Worm (Caenorhabditis elegans) whole organism, young adult: ENCODE results near the gene nspc-13.

ENCODE experiments used
- B0019.2 ChIP-seq: fragments of 200-800 bp; sonication (Bioruptor generic); conservative IDR thresholded peaks from 2 replicates; pipeline ENCODE4 v1.3.6; 2022; ENCODE audit warnings: missing genetic modification reagents, missing genetic modification characterization, missing compliant biosample characterization
- B0035.1 ChIP-seq: sonication (generic microtip); optimal IDR thresholded peaks from 2 replicates; lab custom pipeline; 2016; ENCODE audit warnings: missing genetic modification characterization, mild to moderate bottlenecking, missing compliant biosample characterization, missing genotype, missing genetic modification reagents
- C17E4.6 ChIP-seq: fragments of 200-800 bp; sonication (Bioruptor generic); IDR thresholded peaks from 2 replicates; pipeline ENCODE4 v1.3.6; 2022; ENCODE audit warnings: missing genetic modification reagents, missing genetic modification characterization, missing compliant biosample characterization
- D2030.7 ChIP-seq: fragments of 200-800 bp; sonication (Bioruptor generic); IDR thresholded peaks from 2 replicates; pipeline ENCODE4 v1.3.6; 2022; ENCODE audit warnings: missing genetic modification reagents, missing genetic modification characterization, missing compliant biosample characterization
- F52B5.7 ChIP-seq: sonication (generic microtip); optimal IDR thresholded peaks from 2 replicates; lab custom pipeline; 2016; ENCODE audit warnings: mild to moderate bottlenecking, missing genetic modification characterization, missing compliant biosample characterization
- F55B11.4 ChIP-seq: sonication (generic microtip); optimal IDR thresholded peaks from 2 replicates; lab custom pipeline; 2016; ENCODE audit warnings: missing compliant biosample characterization, missing genetic modification characterization, borderline replicate concordance; ENCODE audit not compliant: insufficient read depth
- Y56A3A.18 ChIP-seq: fragments of 200-800 bp; sonication (Bioruptor generic); IDR thresholded peaks from 2 replicates; pipeline ENCODE4 v1.3.6; 2022; ENCODE audit warnings: missing genetic modification reagents, missing genetic modification characterization, missing compliant biosample characterization
- Y95B8A.8 ChIP-seq: fragments of 200-800 bp; sonication (Bioruptor generic); IDR thresholded peaks from 2 replicates; pipeline ENCODE4 v1.3.6; 2022; ENCODE audit warnings: missing genetic modification reagents, missing genetic modification characterization, missing compliant biosample characterization
- ZK185.1 ChIP-seq: sonication (generic microtip); optimal IDR thresholded peaks from 2 replicates; lab custom pipeline; 2016; ENCODE audit warnings: mild to moderate bottlenecking, missing genetic modification characterization, missing compliant biosample characterization; ENCODE audit not compliant: poor library complexity, severe bottlenecking
- akir-1 ChIP-seq: fragments of 200-800 bp; sonication (Bioruptor generic); optimal IDR thresholded peaks from 2 replicates; lab custom pipeline; 2018; ENCODE audit warnings: mild to moderate bottlenecking, missing genetic modification characterization, moderate library complexity, missing compliant biosample characterization
- attf-3 ChIP-seq: fragments of 200-800 bp; sonication (Bioruptor generic); conservative IDR thresholded peaks from 2 replicates; pipeline ENCODE4 v1.3.6; 2022; ENCODE audit warnings: missing genetic modification reagents, missing genetic modification characterization, missing compliant biosample characterization
- attf-5 ChIP-seq: fragments of 200-800 bp; sonication (Bioruptor generic); optimal IDR thresholded peaks from 2 replicates; lab custom pipeline; 2018; ENCODE audit warnings: mild to moderate bottlenecking, missing genetic modification characterization, missing compliant biosample characterization
- attf-6 ChIP-seq: fragments of 200-800 bp; sonication (Bioruptor generic); IDR thresholded peaks from 2 replicates; pipeline ENCODE4 v1.3.6; 2022; ENCODE audit warnings: missing genetic modification reagents, missing genetic modification characterization, missing compliant biosample characterization
- ceh-27 ChIP-seq: fragments of 200-800 bp; sonication (Bioruptor generic); optimal IDR thresholded peaks from 2 replicates; lab custom pipeline; 2018; ENCODE audit warnings: mild to moderate bottlenecking, missing genetic modification characterization, moderate library complexity, missing compliant biosample characterization
- chd-7 ChIP-seq: sonication (generic microtip); optimal IDR thresholded peaks from 2 replicates; lab custom pipeline; 2016; ENCODE audit warnings: mild to moderate bottlenecking, missing genetic modification characterization, moderate library complexity, missing compliant biosample characterization
- ekl-4 ChIP-seq: fragments of 200-800 bp; sonication (Bioruptor generic); IDR thresholded peaks from 2 replicates; pipeline ENCODE4 v1.3.6; 2022; ENCODE audit warnings: missing genetic modification reagents, missing genetic modification characterization, missing compliant biosample characterization
- ets-4 ChIP-seq: fragments of 200-800 bp; sonication (Bioruptor generic); optimal IDR thresholded peaks from 2 replicates; lab custom pipeline; 2018; ENCODE audit warnings: mild to moderate bottlenecking, missing genetic modification characterization, missing compliant biosample characterization
- hlh-26 ChIP-seq: fragments of 200-800 bp; sonication (Bioruptor generic); conservative IDR thresholded peaks from 2 replicates; pipeline ENCODE4 v1.3.6; 2022; ENCODE audit warnings: missing genetic modification reagents, missing genetic modification characterization, missing compliant biosample characterization
- hrde-1 ChIP-seq: sonication (generic microtip); optimal IDR thresholded peaks from 2 replicates; lab custom pipeline; 2016; ENCODE audit warnings: missing genetic modification characterization, mild to moderate bottlenecking, missing compliant biosample characterization, moderate library complexity, missing genotype, missing genetic modification reagents, borderline replicate concordance
- let-607 ChIP-seq, 2 experiments: fragments of 200-800 bp in 1 of 2; sonication (Bioruptor generic) in 1 of 2; sonication (generic microtip) in 1 of 2; optimal IDR thresholded peaks; 2 replicates each; lab custom pipeline; 2016 to 2018; ENCODE audit warnings: mild to moderate bottlenecking in 2 of 2, missing compliant biosample characterization in 2 of 2, missing genetic modification characterization in 2 of 2, moderate library complexity in 2 of 2, missing genotype in 1 of 2
- lin-26 ChIP-seq: fragments of 200-800 bp; sonication (Bioruptor generic); IDR thresholded peaks from 2 replicates; pipeline ENCODE4 v1.3.6; 2022; ENCODE audit warnings: missing genetic modification reagents, missing genetic modification characterization, missing compliant biosample characterization
- lin-54 ChIP-seq: fragments of 200-800 bp; sonication (Bioruptor generic); optimal IDR thresholded peaks from 2 replicates; lab custom pipeline; 2018; ENCODE audit warnings: mild to moderate bottlenecking, missing genetic modification characterization, missing compliant biosample characterization
- lsy-27 ChIP-seq: sonication (generic microtip); optimal IDR thresholded peaks from 2 replicates; lab custom pipeline; 2017; ENCODE audit warnings: missing genetic modification characterization, mild to moderate bottlenecking, missing compliant biosample characterization, antibody characterized with exemption, missing genotype, borderline replicate concordance; ENCODE audit not compliant: insufficient read depth
- madf-3 ChIP-seq: fragments of 200-800 bp; sonication (Bioruptor generic); IDR thresholded peaks from 2 replicates; pipeline ENCODE4 v1.3.6; 2022; ENCODE audit warnings: missing genetic modification reagents, missing genetic modification characterization, missing compliant biosample characterization
- mes-4 ChIP-seq: sonication (generic microtip); optimal IDR thresholded peaks from 2 replicates; lab custom pipeline; 2016; ENCODE audit warnings: missing genotype, missing genetic modification characterization, missing compliant biosample characterization
- nfyb-1 ChIP-seq: fragments of 200-800 bp; sonication (Bioruptor generic); IDR thresholded peaks from 2 replicates; pipeline ENCODE4 v1.3.6; 2022; ENCODE audit warnings: missing genetic modification reagents, missing genetic modification characterization, missing compliant biosample characterization
- nhr-179 ChIP-seq: sonication (generic microtip); optimal IDR thresholded peaks from 2 replicates; lab custom pipeline; 2016; ENCODE audit warnings: mild to moderate bottlenecking, missing genetic modification characterization, missing compliant biosample characterization
- nhr-80 ChIP-seq: sonication (generic microtip); optimal IDR thresholded peaks from 2 replicates; lab custom pipeline; 2016; ENCODE audit warnings: missing genetic modification characterization, missing compliant biosample characterization
- nhr-90 ChIP-seq: sonication (generic microtip); optimal IDR thresholded peaks from 2 replicates; lab custom pipeline; 2016; ENCODE audit warnings: missing genotype, mild to moderate bottlenecking, missing genetic modification characterization, missing compliant biosample characterization
- pbrm-1 ChIP-seq: fragments of 200-800 bp; sonication (Bioruptor generic); IDR thresholded peaks from 2 replicates; pipeline ENCODE4 v1.3.6; 2022; ENCODE audit warnings: missing genetic modification reagents, missing genetic modification characterization, missing compliant biosample characterization
- repo-1 ChIP-seq: sonication (generic microtip); optimal IDR thresholded peaks from 2 replicates; lab custom pipeline; 2017; ENCODE audit warnings: mild to moderate bottlenecking, missing genetic modification characterization, missing compliant biosample characterization
- rpc-1 ChIP-seq, 2 experiments: fragments of 150-350 bp in 1 of 2; sonication (generic microtip) in 1 of 2; optimal IDR thresholded peaks; 2 replicates each; lab custom pipeline; 2014 to 2018; ENCODE audit warnings: missing biosample characterization in 1 of 2, missing genetic modification characterization in 1 of 2, missing genetic modification reagents in 1 of 2, missing genotype in 1 of 2
- sdz-38 ChIP-seq: sonication (generic microtip); optimal IDR thresholded peaks from 2 replicates; lab custom pipeline; 2016; ENCODE audit warnings: missing genotype, missing genetic modification characterization, missing compliant biosample characterization
- snpc-1.3 ChIP-seq: sonication (generic microtip); optimal IDR thresholded peaks from 2 replicates; lab custom pipeline; 2017; ENCODE audit warnings: missing genetic modification characterization, mild to moderate bottlenecking, missing compliant biosample characterization, antibody characterized with exemption, moderate library complexity, missing genotype, missing genetic modification reagents; ENCODE audit not compliant: insufficient read depth
- snpc-3.4 ChIP-seq: sonication (generic microtip); optimal IDR thresholded peaks from 2 replicates; lab custom pipeline; 2017; ENCODE audit warnings: missing genetic modification characterization, mild to moderate bottlenecking, missing compliant biosample characterization, antibody characterized with exemption, moderate library complexity, missing genotype, missing genetic modification reagents
- somi-1 ChIP-seq: fragments of 200-800 bp; sonication (Bioruptor generic); optimal IDR thresholded peaks from 2 replicates; lab custom pipeline; 2018; ENCODE audit warnings: mild to moderate bottlenecking, missing genetic modification characterization, missing compliant biosample characterization
- zfh-2 ChIP-seq: fragments of 200-800 bp; sonication (Bioruptor generic); conservative IDR thresholded peaks from 2 replicates; pipeline ENCODE4 v1.3.6; 2022; ENCODE audit warnings: missing genetic modification reagents, missing genetic modification characterization, missing compliant biosample characterization
- ztf-18 ChIP-seq: sonication (generic microtip); optimal IDR thresholded peaks from 2 replicates; lab custom pipeline; 2016; ENCODE audit warnings: missing genotype, mild to moderate bottlenecking, missing genetic modification characterization, missing compliant biosample characterization
- ztf-22 ChIP-seq: fragments of 200-800 bp; sonication (Bioruptor generic); optimal IDR thresholded peaks from 2 replicates; lab custom pipeline; 2018; ENCODE audit warnings: mild to moderate bottlenecking, missing genetic modification characterization, moderate library complexity, missing compliant biosample characterization
- ztf-25 ChIP-seq: fragments of 200-800 bp; sonication (Bioruptor generic); IDR thresholded peaks from 2 replicates; pipeline ENCODE4 v1.3.6; 2022; ENCODE audit warnings: missing genetic modification reagents, missing genetic modification characterization, missing compliant biosample characterization
- ztf-28 ChIP-seq: fragments of 200-800 bp; sonication (Bioruptor generic); IDR thresholded peaks from 2 replicates; pipeline ENCODE4 v1.3.6; 2022; ENCODE audit warnings: missing genetic modification reagents, missing genetic modification characterization, missing compliant biosample characterization

The nspc-13 gene

DNA sequence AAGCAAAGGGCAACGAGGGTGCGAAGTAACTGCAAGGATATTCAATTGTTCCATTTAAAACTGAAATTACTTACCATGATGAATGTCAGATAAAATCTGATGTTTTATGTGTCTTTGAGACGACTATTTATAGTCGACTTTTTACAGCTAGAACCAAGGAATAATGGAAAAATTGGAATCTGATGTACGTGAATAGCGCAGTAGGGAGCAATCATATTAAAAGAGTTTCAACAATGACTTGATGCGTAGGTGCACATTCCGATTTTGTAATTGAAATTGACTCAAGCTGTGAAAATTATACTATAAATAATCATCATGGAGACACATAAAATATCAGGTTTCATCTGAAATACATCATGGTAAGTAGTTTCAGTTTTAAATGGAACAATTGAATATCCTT, 13.9 kb upstream of the nspc-13 start, which contains the start of the genes nspc-9 and nspc-10:
nspc-9 (minus strand) TSS at position 101 of the 400 bp plus-strand sequence.
nspc-10 (plus strand) TSS at position 331 of the 400 bp plus-strand sequence.
- TF ChIP-seq nhr-179 (tag; lab: Kevin White, UChicago) (no peak), C17E4.6 (GFP tag; lab: Robert Waterston, UW) (no peak)
- TF ChIP-seq, all 124 proteins: peak for 0

DNA sequence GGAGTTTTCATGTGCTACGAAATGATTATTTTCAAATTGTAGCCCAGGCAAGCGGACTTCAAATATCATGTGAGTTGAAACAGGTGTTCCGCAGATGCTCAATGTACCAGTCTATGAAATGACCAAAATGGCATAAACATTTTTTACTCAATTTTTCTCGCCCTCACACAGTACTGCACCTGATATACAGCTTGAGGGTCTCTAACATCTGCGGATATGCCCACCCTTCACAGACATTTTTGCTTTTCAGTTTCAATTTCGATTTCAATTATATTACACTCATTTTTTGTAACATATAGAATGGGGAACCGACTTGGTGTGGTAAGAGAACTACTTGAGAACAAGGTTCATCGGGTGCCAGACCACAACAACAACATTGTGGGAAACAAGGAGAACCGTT, 10.5 kb upstream of the nspc-13 start, which contains the start of gene F42F12.11:
F42F12.11 (plus strand) TSS at position 301 of the 400 bp plus-strand sequence.
- TF ChIP-seq attf-5 (GFP tag; lab: Kevin White, UChicago) (no peak), somi-1 (GFP tag; lab: Kevin White, UChicago) (no peak), ekl-4 (GFP tag; lab: Robert Waterston, UW) (no peak), F55B11.4 (tag; lab: Kevin White, UChicago) (no peak), ztf-25 (GFP tag; lab: Robert Waterston, UW) (no peak), hlh-26 (GFP tag; lab: Robert Waterston, UW) (no peak), mes-4 (tag; lab: Kevin White, UChicago) (no peak)

DNA sequence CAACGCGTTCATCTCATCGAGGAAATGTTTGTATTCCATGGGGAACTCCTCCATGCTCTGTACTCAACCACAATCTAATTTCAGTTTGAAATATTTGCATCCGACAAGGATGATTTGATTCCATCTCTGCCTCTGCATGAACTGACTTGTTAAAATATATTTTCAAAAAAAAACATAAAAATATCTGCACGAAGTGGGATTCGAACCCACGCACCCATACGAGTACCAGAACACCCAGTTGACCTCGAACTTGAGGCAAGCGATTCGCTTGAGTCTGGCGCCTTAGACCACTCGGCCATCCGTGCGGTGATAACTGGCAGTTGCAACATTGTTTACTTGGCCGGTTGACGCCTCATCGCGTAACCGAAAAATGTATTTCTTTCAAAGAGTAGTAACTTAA, 9.4 kb upstream of the nspc-13 start:
- TF ChIP-seq pbrm-1 (GFP tag; lab: Robert Waterston, UW) (peak; percentile 88), lin-26 (GFP tag; lab: Robert Waterston, UW) (peak; percentile 83), attf-5 (GFP tag; lab: Kevin White, UChicago) (peak; percentile 48), snpc-1.3 (peak; percentile 81), repo-1 (tag; lab: Kevin White, UChicago) (peak; percentile 16), chd-7 (tag; lab: Kevin White, UChicago) (peak; percentile 54), ets-4 (GFP tag; lab: Kevin White, UChicago) (no peak), Y95B8A.8 (0 out of 2 replicates have a peak, but pooled peaks have one; percentile 51), lin-54 (GFP tag; lab: Kevin White, UChicago) (no peak), attf-3 (0 out of 2 replicates have a peak, but pooled peaks have one; percentile 16), lsy-27 (tag; lab: Kevin White, UChicago) (no peak), akir-1 (GFP tag; lab: Kevin White, UChicago) (peak; percentile 14), B0035.1 (tag; lab: Kevin White, UChicago) (peak; percentile 18), nfyb-1 (peak; percentile 73), attf-6 (GFP tag; lab: Robert Waterston, UW) (peak; percentile 71), ztf-18 (tag; lab: Kevin White, UChicago) (peak; percentile 58), madf-3 (GFP tag; lab: Robert Waterston, UW) (0 out of 2 replicates have a peak, but pooled peaks have one; percentile 55), let-607 (tag; optimal IDR thresholded peaks at IDR 0.05; lab: Kevin White, UChicago) (peak in 1 of 2 experiments; percentile 37), hrde-1 (peak; percentile 61), B0019.2 (GFP tag; lab: Robert Waterston, UW) (0 out of 2 replicates have a peak, but pooled peaks have one; percentile 7), Y56A3A.18 (peak; percentile 76), ZK185.1 (tag; lab: Kevin White, UChicago) (peak; percentile 71), nhr-80 (peak; percentile 49), sdz-38 (tag; lab: Kevin White, UChicago) (peak; percentile 26), ztf-28 (no peak), ztf-22 (peak; percentile 15), D2030.7 (GFP tag; lab: Robert Waterston, UW) (peak; percentile 93), ekl-4 (GFP tag; lab: Robert Waterston, UW) (0 out of 2 replicates have a peak, but pooled peaks have one; percentile 22), snpc-3.4 (tag; lab: Kevin White, UChicago) (peak; percentile 56), nhr-90 (peak; percentile 83), zfh-2 (GFP tag; lab: Robert Waterston, UW) (no peak), F52B5.7 (tag; lab: Kevin White, UChicago) (peak; percentile 58), ceh-27 (GFP tag; lab: Kevin White, UChicago) (peak; percentile 1), rpc-1 (optimal IDR thresholded peaks at IDR 0.05; lab: Kevin White, UChicago) (peak; percentile 86), rpc-1 (tag; optimal IDR thresholded peaks at IDR 0.05; lab: Kevin White, UChicago) (peak; percentile 90)
